Worm (Caenorhabditis elegans): Measurements from ENCODE around the gene srd-2.
A peak's percentile ranks its signal among the peaks of the same experiment; 100 is the strongest.

The srd-2 gene

DNA sequence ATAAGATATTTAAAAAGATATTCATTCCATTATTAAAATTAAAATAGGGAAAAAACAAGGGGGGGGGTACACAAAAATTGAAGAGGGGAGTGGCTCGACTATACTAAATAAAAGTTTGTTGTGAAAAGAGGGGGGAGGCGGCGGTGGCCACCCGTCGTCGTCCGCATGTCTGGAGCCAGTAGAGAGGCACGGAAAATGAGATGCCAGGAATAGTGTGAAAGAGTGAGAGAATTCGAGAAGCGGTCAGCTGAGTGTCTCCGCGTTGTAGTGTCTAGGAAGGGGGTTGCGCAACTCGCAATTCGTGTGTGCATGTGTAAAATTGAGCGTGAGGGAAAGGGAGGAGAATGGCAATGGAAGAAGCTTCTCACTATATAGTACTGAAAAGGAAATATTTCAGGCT, 14.6 kb upstream of the srd-2 start:
- TF ChIP-seq nhr-28 (tag; optimal IDR thresholded peaks at IDR 0.05) (no peak), snpc-4 (tag; optimal IDR thresholded peaks at IDR 0.05) (peak; percentile 32), nfya-1 (tag; optimal IDR thresholded peaks at IDR 0.05; ENCODE audit: insufficient read depth) (peak; percentile 68), tbx-2 (tag; optimal IDR thresholded peaks at IDR 0.05) (no peak), mml-1 (tag; optimal IDR thresholded peaks at IDR 0.05) (no peak), lin-15B (tag; optimal IDR thresholded peaks at IDR 0.05) (peak; percentile 25), fkh-10 (GFP tag; optimal IDR thresholded peaks at IDR 0.05) (no peak), hmg-11 (tag; optimal IDR thresholded peaks at IDR 0.05) (peak; percentile 18)

DNA sequence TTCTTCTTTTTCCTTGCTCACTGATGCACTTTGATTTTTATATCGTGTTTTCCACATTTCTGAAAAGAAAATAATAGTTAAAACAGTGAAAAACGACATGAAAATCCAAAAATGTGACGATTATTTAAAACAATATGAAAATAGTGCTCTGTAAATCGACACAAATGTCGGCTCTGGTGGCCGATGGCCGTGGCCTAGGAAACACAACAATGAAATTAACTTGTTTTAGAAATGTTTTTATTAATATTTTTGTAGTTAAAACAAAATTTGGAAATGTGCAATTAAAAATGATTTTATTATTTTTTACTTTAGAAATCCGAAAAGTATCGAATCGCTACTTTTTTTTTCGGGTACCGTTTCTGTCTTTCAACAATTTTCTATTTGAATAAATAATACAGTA, 13.1 kb upstream of the srd-2 start, which contains the start of gene arv-1:
TSS of gene arv-1 (minus strand) at position 65 of the 400 bp plus-strand sequence.
- TF ChIP-seq elt-2 (tag; optimal IDR thresholded peaks at IDR 0.05) (peak; percentile 15), nhr-43 (tag; optimal IDR thresholded peaks at IDR 0.05; ENCODE audit: poor library complexity, severe bottlenecking) (peak; percentile 69), ama-1 (optimal IDR thresholded peaks at IDR 0.05) (peak; percentile 32), nhr-28 (tag; optimal IDR thresholded peaks at IDR 0.05) (no peak), nfya-1 (tag; optimal IDR thresholded peaks at IDR 0.05; ENCODE audit: insufficient read depth) (peak; percentile 56), ztf-4 (tag; optimal IDR thresholded peaks at IDR 0.05) (no peak), nhr-23 (tag; optimal IDR thresholded peaks at IDR 0.05) (peak; percentile 83), mml-1 (tag; optimal IDR thresholded peaks at IDR 0.05) (no peak), ztf-11 (tag; optimal IDR thresholded peaks at IDR 0.05) (no peak), snpc-4 (tag; optimal IDR thresholded peaks at IDR 0.05) (peak; percentile 62), pqm-1 (tag; optimal IDR thresholded peaks at IDR 0.05) (peak; percentile 55), pha-4 (tag; optimal IDR thresholded peaks at IDR 0.05) (peak; percentile 65), lin-15B (tag; optimal IDR thresholded peaks at IDR 0.05) (peak; percentile 67), nhr-25 (tag; optimal IDR thresholded peaks at IDR 0.05) (peak; percentile 6), R02D3.7 (tag; optimal IDR thresholded peaks at IDR 0.05) (peak; percentile 91)

- TF ChIP-seq egl-5 (tag; optimal IDR thresholded peaks at IDR 0.05) (no peak), ceh-9 (tag; optimal IDR thresholded peaks at IDR 0.05) (no peak), nfya-1 (tag; optimal IDR thresholded peaks at IDR 0.05; ENCODE audit: insufficient read depth) (no peak), ztf-4 (tag; optimal IDR thresholded peaks at IDR 0.05) (no peak), daf-12 (tag; optimal IDR thresholded peaks at IDR 0.05) (no peak), R02D3.7 (tag; optimal IDR thresholded peaks at IDR 0.05) (no peak), nhr-12 (tag; optimal IDR thresholded peaks at IDR 0.05) (no peak), lin-15B (tag; optimal IDR thresholded peaks at IDR 0.05) (no peak), elt-2 (tag; optimal IDR thresholded peaks at IDR 0.05) (no peak), pha-4 (tag; optimal IDR thresholded peaks at IDR 0.05) (no peak), nhr-25 (tag; optimal IDR thresholded peaks at IDR 0.05) (no peak), tbx-2 (tag; optimal IDR thresholded peaks at IDR 0.05) (no peak), ZK546.5 (tag; optimal IDR thresholded peaks at IDR 0.05) (no peak)
Measured at ce11 chrII:10199906-10200305, 12.2 kb upstream of the srd-2 start, which contains the start of gene R05H5.4. Gene R05H5.4, minus strand, starts transcription at chrII:10200006.

ce11 chrII:10198486-10198885, 10.8 kb upstream of the srd-2 start:
- TF ChIP-seq pqm-1 (tag; optimal IDR thresholded peaks at IDR 0.05) (no peak), ceh-82 (tag; optimal IDR thresholded peaks at IDR 0.05) (no peak), eor-1 (tag; optimal IDR thresholded peaks at IDR 0.05) (no peak), fkh-10 (GFP tag; optimal IDR thresholded peaks at IDR 0.05) (no peak), nfya-1 (tag; optimal IDR thresholded peaks at IDR 0.05; ENCODE audit: insufficient read depth) (no peak), nhr-23 (tag; optimal IDR thresholded peaks at IDR 0.05) (no peak), lin-15B (tag; optimal IDR thresholded peaks at IDR 0.05) (no peak), ceh-16 (tag; optimal IDR thresholded peaks at IDR 0.05) (no peak), lin-39 (tag; optimal IDR thresholded peaks at IDR 0.05) (no peak), egl-27 (tag; optimal IDR thresholded peaks at IDR 0.05) (no peak)

- TF ChIP-seq fkh-2 (tag; optimal IDR thresholded peaks at IDR 0.05) (no peak), nhr-11 (tag; optimal IDR thresholded peaks at IDR 0.05) (peak; percentile 60), pha-4 (tag; optimal IDR thresholded peaks at IDR 0.05) (peak; percentile 78), ceh-9 (tag; optimal IDR thresholded peaks at IDR 0.05) (no peak), nfya-1 (tag; optimal IDR thresholded peaks at IDR 0.05; ENCODE audit: insufficient read depth) (peak; percentile 72), nhr-43 (tag; optimal IDR thresholded peaks at IDR 0.05; ENCODE audit: poor library complexity, severe bottlenecking) (no peak), unc-62 (GFP tag; optimal IDR thresholded peaks at IDR 0.05) (no peak), ZK546.5 (tag; optimal IDR thresholded peaks at IDR 0.05) (no peak), lin-39 (tag; optimal IDR thresholded peaks at IDR 0.05) (peak; percentile 54), tbx-2 (tag; optimal IDR thresholded peaks at IDR 0.05) (no peak), daf-12 (tag; optimal IDR thresholded peaks at IDR 0.05) (no peak), unc-39 (tag; optimal IDR thresholded peaks at IDR 0.05) (no peak), nhr-237 (tag; optimal IDR thresholded peaks at IDR 0.05) (no peak), lin-15B (tag; optimal IDR thresholded peaks at IDR 0.05) (peak; percentile 84), pqm-1 (tag; optimal IDR thresholded peaks at IDR 0.05) (peak; percentile 19), nhr-77 (tag; optimal IDR thresholded peaks at IDR 0.05) (no peak), fkh-10 (GFP tag; optimal IDR thresholded peaks at IDR 0.05) (peak; percentile 70), snpc-4 (tag; optimal IDR thresholded peaks at IDR 0.05) (peak; percentile 45), R02D3.7 (tag; optimal IDR thresholded peaks at IDR 0.05) (peak; percentile 73), jun-1 (tag; optimal IDR thresholded peaks at IDR 0.05) (no peak), ceh-16 (tag; optimal IDR thresholded peaks at IDR 0.05) (no peak), nhr-25 (tag; optimal IDR thresholded peaks at IDR 0.05) (peak; percentile 24)
Measured at ce11 chrII:10197091-10197675, 9.5 kb upstream of the srd-2 start, which contains the start of gene R05H5.3. Gene R05H5.3, plus strand, starts transcription at chrII:10197625.

All from whole organism, L3 larva.